Worm (Caenorhabditis elegans) whole organism, young adult: Measurements from ENCODE around the gene hlh-6.
A peak's percentile ranks its signal among the peaks of the same experiment; 100 is the strongest.

Experiments used
- D2030.7 ChIP-seq: fragments of 200-800 bp; sonication (Bioruptor generic); IDR thresholded peaks from 2 replicates; pipeline ENCODE4 v1.3.6; 2022; ENCODE audit warnings: missing genetic modification reagents, missing genetic modification characterization, missing compliant biosample characterization
- F33H1.4 ChIP-seq: fragments of 200-800 bp; sonication (Bioruptor generic); IDR thresholded peaks from 2 replicates; pipeline ENCODE4 v1.3.6; 2022; ENCODE audit warnings: missing genetic modification reagents, missing genetic modification characterization, missing compliant biosample characterization
- F37B4.10 ChIP-seq: fragments of 200-800 bp; sonication (Bioruptor generic); IDR thresholded peaks from 2 replicates; pipeline ENCODE4 v1.3.6; 2022; ENCODE audit warnings: missing genetic modification characterization, missing compliant biosample characterization
- F49E8.2 ChIP-seq: sonication (generic microtip); optimal IDR thresholded peaks from 3 replicates; lab custom pipeline; 2017; ENCODE audit warnings: missing genetic modification characterization, mild to moderate bottlenecking, missing compliant biosample characterization, antibody characterized with exemption, moderate library complexity; ENCODE audit not compliant: insufficient read depth
- F55B11.4 ChIP-seq: sonication (generic microtip); optimal IDR thresholded peaks from 2 replicates; lab custom pipeline; 2016; ENCODE audit warnings: missing compliant biosample characterization, missing genetic modification characterization, borderline replicate concordance; ENCODE audit not compliant: insufficient read depth
- akir-1 ChIP-seq: fragments of 200-800 bp; sonication (Bioruptor generic); optimal IDR thresholded peaks from 2 replicates; lab custom pipeline; 2018; ENCODE audit warnings: mild to moderate bottlenecking, missing genetic modification characterization, moderate library complexity, missing compliant biosample characterization
- aptf-3 ChIP-seq: fragments of 200-800 bp; sonication (Bioruptor generic); IDR thresholded peaks from 2 replicates; pipeline ENCODE4 v1.3.6; 2022; ENCODE audit warnings: missing genetic modification characterization, missing compliant biosample characterization
- attf-5 ChIP-seq: fragments of 200-800 bp; sonication (Bioruptor generic); optimal IDR thresholded peaks from 2 replicates; lab custom pipeline; 2018; ENCODE audit warnings: mild to moderate bottlenecking, missing genetic modification characterization, missing compliant biosample characterization
- cebp-1 ChIP-seq, 2 experiments: fragments of 200-800 bp in 1 of 2; sonication (Bioruptor generic) in 1 of 2; sonication (generic microtip) in 1 of 2; IDR thresholded peaks in 1 of 2; optimal IDR thresholded peaks in 1 of 2; 2 replicates each; pipeline versions ENCODE4 v1.3.6 to Lab custom; 2017 to 2022; ENCODE audit warnings: missing compliant biosample characterization in 2 of 2, missing genetic modification characterization in 2 of 2, mild to moderate bottlenecking in 1 of 2, missing genetic modification reagents in 1 of 2, moderate library complexity in 1 of 2
- ceh-40 ChIP-seq: fragments of 200-800 bp; sonication (Bioruptor generic); IDR thresholded peaks from 2 replicates; pipeline ENCODE4 v1.3.6; 2022; ENCODE audit warnings: missing genetic modification characterization, missing compliant biosample characterization
- ceh-91 ChIP-seq: fragments of 200-800 bp; sonication (Bioruptor generic); IDR thresholded peaks from 2 replicates; pipeline ENCODE4 v1.3.6; 2022; ENCODE audit warnings: missing genetic modification reagents, missing genetic modification characterization, missing compliant biosample characterization
- dox-1 ChIP-seq: fragments of 200-800 bp; sonication (Bioruptor generic); IDR thresholded peaks from 2 replicates; pipeline ENCODE4 v1.3.6; 2022; ENCODE audit warnings: missing genetic modification reagents, missing genetic modification characterization, missing compliant biosample characterization
- egl-44 ChIP-seq: fragments of 200-800 bp; sonication (Bioruptor generic); IDR thresholded peaks from 2 replicates; pipeline ENCODE4 v1.3.6; 2022; ENCODE audit warnings: missing genetic modification reagents, missing genetic modification characterization, missing compliant biosample characterization
- egrh-3 ChIP-seq: fragments of 200-800 bp; sonication (Bioruptor generic); IDR thresholded peaks from 2 replicates; pipeline ENCODE4 v1.3.6; 2022; ENCODE audit warnings: missing genetic modification reagents, missing genetic modification characterization, missing compliant biosample characterization
- hlh-26 ChIP-seq: fragments of 200-800 bp; sonication (Bioruptor generic); conservative IDR thresholded peaks from 2 replicates; pipeline ENCODE4 v1.3.6; 2022; ENCODE audit warnings: missing genetic modification reagents, missing genetic modification characterization, missing compliant biosample characterization
- hmg-1.2 ChIP-seq: fragments of 200-800 bp; sonication (Bioruptor generic); IDR thresholded peaks from 2 replicates; pipeline ENCODE4 v1.3.6; 2022; ENCODE audit warnings: missing genetic modification reagents, missing genetic modification characterization, missing compliant biosample characterization
- hsf-1 ChIP-seq: fragments of 200-800 bp; sonication (Bioruptor generic); IDR thresholded peaks from 2 replicates; pipeline ENCODE4 v1.3.6; 2022; ENCODE audit warnings: missing genetic modification reagents, missing genetic modification characterization, missing compliant biosample characterization
- let-526 ChIP-seq: fragments of 200-800 bp; sonication (Bioruptor generic); IDR thresholded peaks from 2 replicates; pipeline ENCODE4 v1.3.6; 2022; ENCODE audit warnings: missing genetic modification reagents, missing genetic modification characterization, missing compliant biosample characterization
- let-607 ChIP-seq, 2 experiments: fragments of 200-800 bp in 1 of 2; sonication (Bioruptor generic) in 1 of 2; sonication (generic microtip) in 1 of 2; optimal IDR thresholded peaks; 2 replicates each; lab custom pipeline; 2016 to 2018; ENCODE audit warnings: mild to moderate bottlenecking in 2 of 2, missing compliant biosample characterization in 2 of 2, missing genetic modification characterization in 2 of 2, moderate library complexity in 2 of 2, missing genotype in 1 of 2
- lin-26 ChIP-seq: fragments of 200-800 bp; sonication (Bioruptor generic); IDR thresholded peaks from 2 replicates; pipeline ENCODE4 v1.3.6; 2022; ENCODE audit warnings: missing genetic modification reagents, missing genetic modification characterization, missing compliant biosample characterization
- lsl-1 ChIP-seq: fragments of 200-800 bp; sonication (Bioruptor generic); optimal IDR thresholded peaks from 2 replicates; lab custom pipeline; 2018; ENCODE audit warnings: mild to moderate bottlenecking, missing genetic modification characterization, moderate library complexity, missing compliant biosample characterization
- lsy-27 ChIP-seq: sonication (generic microtip); optimal IDR thresholded peaks from 2 replicates; lab custom pipeline; 2017; ENCODE audit warnings: missing genetic modification characterization, mild to moderate bottlenecking, missing compliant biosample characterization, antibody characterized with exemption, missing genotype, borderline replicate concordance; ENCODE audit not compliant: insufficient read depth
- madf-3 ChIP-seq: fragments of 200-800 bp; sonication (Bioruptor generic); IDR thresholded peaks from 2 replicates; pipeline ENCODE4 v1.3.6; 2022; ENCODE audit warnings: missing genetic modification reagents, missing genetic modification characterization, missing compliant biosample characterization
- madf-6 ChIP-seq: fragments of 200-800 bp; sonication (Bioruptor generic); IDR thresholded peaks from 2 replicates; pipeline ENCODE4 v1.3.6; 2022; ENCODE audit warnings: missing genetic modification reagents, missing genetic modification characterization, missing compliant biosample characterization
- madf-8 ChIP-seq: fragments of 200-800 bp; sonication (Bioruptor generic); conservative IDR thresholded peaks from 2 replicates; pipeline ENCODE4 v1.3.6; 2022; ENCODE audit warnings: missing genetic modification reagents, missing genetic modification characterization, missing compliant biosample characterization
- mcd-1 ChIP-seq: fragments of 200-800 bp; sonication (Bioruptor generic); IDR thresholded peaks from 2 replicates; pipeline ENCODE4 v1.3.6; 2022; ENCODE audit warnings: missing genetic modification reagents, missing genetic modification characterization, missing compliant biosample characterization
- nhr-120 ChIP-seq: fragments of 200-800 bp; sonication (Bioruptor generic); IDR thresholded peaks from 2 replicates; pipeline ENCODE4 v1.3.6; 2022; ENCODE audit warnings: missing genetic modification characterization, missing compliant biosample characterization
- nhr-80 ChIP-seq: sonication (generic microtip); optimal IDR thresholded peaks from 2 replicates; lab custom pipeline; 2016; ENCODE audit warnings: missing genetic modification characterization, missing compliant biosample characterization
- repo-1 ChIP-seq: sonication (generic microtip); optimal IDR thresholded peaks from 2 replicates; lab custom pipeline; 2017; ENCODE audit warnings: mild to moderate bottlenecking, missing genetic modification characterization, missing compliant biosample characterization
- rpc-1 ChIP-seq, 2 experiments: fragments of 150-350 bp in 1 of 2; sonication (generic microtip) in 1 of 2; optimal IDR thresholded peaks; 2 replicates each; lab custom pipeline; 2014 to 2018; ENCODE audit warnings: missing biosample characterization in 1 of 2, missing genetic modification characterization in 1 of 2, missing genetic modification reagents in 1 of 2, missing genotype in 1 of 2
- snpc-1.3 ChIP-seq: sonication (generic microtip); optimal IDR thresholded peaks from 2 replicates; lab custom pipeline; 2017; ENCODE audit warnings: missing genetic modification characterization, mild to moderate bottlenecking, missing compliant biosample characterization, antibody characterized with exemption, moderate library complexity, missing genotype, missing genetic modification reagents; ENCODE audit not compliant: insufficient read depth
- xnd-1 ChIP-seq: sonication (generic microtip); optimal IDR thresholded peaks from 2 replicates; lab custom pipeline; 2016; ENCODE audit warnings: missing genotype, missing genetic modification reagents, missing genetic modification characterization, missing compliant biosample characterization
- ztf-28 ChIP-seq: fragments of 200-800 bp; sonication (Bioruptor generic); IDR thresholded peaks from 2 replicates; pipeline ENCODE4 v1.3.6; 2022; ENCODE audit warnings: missing genetic modification reagents, missing genetic modification characterization, missing compliant biosample characterization

The hlh-6 gene

ce11 chrII:9633956-9634560 lies 19.4 kb upstream of the hlh-6 start:
- peak; percentile 14; the same call in 1 of the 2 replicates for TF ChIP-seq egrh-3 (GFP tag; lab: Robert Waterston, UW)
- peak; percentile 28 for TF ChIP-seq madf-6
- peak; percentile 21; the same call in 1 of the 2 replicates for TF ChIP-seq D2030.7 (GFP tag; lab: Robert Waterston, UW)
- peak; percentile 70; the same call in 1 of the 2 replicates for TF ChIP-seq madf-3 (GFP tag; lab: Robert Waterston, UW)
- peak; percentile 95 for TF ChIP-seq hsf-1
- peak; percentile 60 for TF ChIP-seq F33H1.4 (GFP tag; lab: Robert Waterston, UW)
- TF ChIP-seq aptf-3 (GFP tag; lab: Robert Waterston, UW) = 0 out of 2 replicates have a peak, but pooled peaks have one; percentile 22
- TF ChIP-seq dox-1 (GFP tag; lab: Robert Waterston, UW) = peak; percentile 33; the same call in 1 of the 2 replicates

ce11 chrII:9625930-9626329 lies 11.3 kb upstream of the hlh-6 start:
- no peak for TF ChIP-seq let-526 (GFP tag; lab: Robert Waterston, UW)
- no peak for TF ChIP-seq ztf-28 (GFP tag; lab: Robert Waterston, UW)
- TF ChIP-seq ceh-91 (GFP tag; lab: Robert Waterston, UW) = no peak
- TF ChIP-seq egl-44 (GFP tag; lab: Robert Waterston, UW) = no peak
- TF ChIP-seq lin-26 = no peak
- no peak for TF ChIP-seq nhr-120
- no peak for TF ChIP-seq F37B4.10 (GFP tag; lab: Robert Waterston, UW)
- TF ChIP-seq attf-5 = no peak
- no peak for TF ChIP-seq repo-1

- no peak for TF ChIP-seq akir-1 (GFP tag; lab: Kevin White, UChicago)
- peak; percentile 70 to 78 for TF ChIP-seq let-607 (tag; optimal IDR thresholded peaks at IDR 0.05; lab: Kevin White, UChicago)
- TF ChIP-seq madf-8 = 0 out of 2 replicates have a peak, but pooled peaks have one; percentile 12
- peak; percentile 1 for TF ChIP-seq attf-5
- TF ChIP-seq lsl-1 (GFP tag; lab: Kevin White, UChicago) = peak; percentile 82
- peak; percentile 60 for TF ChIP-seq xnd-1
- peak; percentile 45; the same call in 1 of the 2 replicates for TF ChIP-seq D2030.7 (GFP tag; lab: Robert Waterston, UW)
- TF ChIP-seq madf-6 = peak; percentile 83
- TF ChIP-seq rpc-1 (optimal IDR thresholded peaks at IDR 0.05; lab: Kevin White, UChicago) = no peak
- no peak for TF ChIP-seq rpc-1 (tag; optimal IDR thresholded peaks at IDR 0.05; lab: Kevin White, UChicago)
- TF ChIP-seq lsy-27 = no peak
- peak; percentile 57 for TF ChIP-seq snpc-1.3 (tag; lab: Kevin White, UChicago)
- TF ChIP-seq cebp-1 (GFP tag; IDR thresholded peaks at IDR 0.05; lab: Robert Waterston, UW) = no peak
- no peak for TF ChIP-seq cebp-1 (tag; optimal IDR thresholded peaks at IDR 0.05; lab: Kevin White, UChicago)
- TF ChIP-seq mcd-1 (GFP tag; lab: Robert Waterston, UW) = 0 out of 2 replicates have a peak, but pooled peaks have one; percentile 34
- TF ChIP-seq hlh-26 (GFP tag; lab: Robert Waterston, UW) = no peak
- no peak for TF ChIP-seq F49E8.2 (tag; lab: Kevin White, UChicago)
- peak; percentile 56 for TF ChIP-seq nhr-80 (tag; lab: Kevin White, UChicago)
- TF ChIP-seq F55B11.4 (tag; lab: Kevin White, UChicago) = no peak
- peak; percentile 81 for TF ChIP-seq F33H1.4 (GFP tag; lab: Robert Waterston, UW)
- 0 out of 2 replicates have a peak, but pooled peaks have one; percentile 5 for TF ChIP-seq hmg-1.2 (GFP tag; lab: Robert Waterston, UW)
- no peak for TF ChIP-seq ceh-40
These were observed 9.6 kb upstream of the hlh-6 start, which contains the start of the genes dnj-20 and ZK1307.8 for ce11 chrII:9624110-9624695. dnj-20 (minus strand) TSS chrII:9624176. ZK1307.8 (plus strand) TSS chrII:9624613.
